Worm (Caenorhabditis elegans): Measurements from ENCODE around the gene ttr-19.

The ttr-19 gene

ce11 chrV:10233330-10233729, 6.1 kb upstream of the ttr-19 start, which contains the start of gene str-182:
TSS of gene str-182 (minus strand) at chrV:10233430.
- TF ChIP-seq ceh-83 (GFP tag; optimal IDR thresholded peaks at IDR 0.05): no peak
- no peak for TF ChIP-seq sem-2 (GFP tag; optimal IDR thresholded peaks at IDR 0.05)
- TF ChIP-seq mab-5 (tag; optimal IDR thresholded peaks at IDR 0.05): no peak
- TF ChIP-seq hlh-1 (tag; optimal IDR thresholded peaks at IDR 0.05): no peak

- TF ChIP-seq elt-3 (tag; optimal IDR thresholded peaks at IDR 0.05) (no peak), pha-4 (tag; optimal IDR thresholded peaks at IDR 0.05) (no peak), lsy-2 (tag; optimal IDR thresholded peaks at IDR 0.05) (no peak), unc-39 (tag; optimal IDR thresholded peaks at IDR 0.05) (no peak), bed-3 (GFP tag; optimal IDR thresholded peaks at IDR 0.05) (no peak), nhr-28 (tag; optimal IDR thresholded peaks at IDR 0.05) (no peak), nhr-76 (tag; optimal IDR thresholded peaks at IDR 0.05) (no peak), sem-2 (GFP tag; optimal IDR thresholded peaks at IDR 0.05) (no peak), M03D4.4 (tag; optimal IDR thresholded peaks at IDR 0.05) (no peak), mls-2 (tag; optimal IDR thresholded peaks at IDR 0.05) (no peak), cnd-1 (tag; optimal IDR thresholded peaks at IDR 0.05) (no peak), blmp-1 (tag; optimal IDR thresholded peaks at IDR 0.05) (no peak), lin-32 (GFP tag; optimal IDR thresholded peaks at IDR 0.05) (no peak), flh-1 (GFP tag; optimal IDR thresholded peaks at IDR 0.05) (no peak)
Observed at ce11 chrV:10230932-10231331, 3.7 kb upstream of the ttr-19 start, which contains the start of gene fipr-6. TSS of gene fipr-6 (plus strand) at chrV:10231232.

- TF ChIP-seq mab-5 (tag; optimal IDR thresholded peaks at IDR 0.05) (no peak), nhr-28 (tag; optimal IDR thresholded peaks at IDR 0.05) (no peak), tbx-8 (GFP tag; optimal IDR thresholded peaks at IDR 0.05) (no peak), unc-120 (tag; optimal IDR thresholded peaks at IDR 0.05; ENCODE audit: poor library complexity, severe bottlenecking) (no peak), M03D4.4 (tag; optimal IDR thresholded peaks at IDR 0.05) (no peak), sptf-1 (tag; optimal IDR thresholded peaks at IDR 0.05) (no peak), lin-32 (GFP tag; optimal IDR thresholded peaks at IDR 0.05) (no peak), bed-3 (GFP tag; optimal IDR thresholded peaks at IDR 0.05) (no peak), ceh-43 (GFP tag; optimal IDR thresholded peaks at IDR 0.05) (no peak), nhr-12 (tag; optimal IDR thresholded peaks at IDR 0.05) (no peak), nhr-237 (tag; optimal IDR thresholded peaks at IDR 0.05) (no peak), nhr-76 (tag; optimal IDR thresholded peaks at IDR 0.05) (no peak), nhr-2 (tag; optimal IDR thresholded peaks at IDR 0.05) (no peak), hlh-1 (tag; optimal IDR thresholded peaks at IDR 0.05) (no peak), elt-1 (tag; optimal IDR thresholded peaks at IDR 0.05; ENCODE audit: borderline replicate concordance, insufficient read depth) (no peak), snpc-4 (tag; optimal IDR thresholded peaks at IDR 0.05) (no peak), mls-2 (tag; optimal IDR thresholded peaks at IDR 0.05) (no peak), pha-4 (tag; optimal IDR thresholded peaks at IDR 0.05) (no peak), sem-2 (GFP tag; optimal IDR thresholded peaks at IDR 0.05) (no peak)
Observed at ce11 chrV:10229222-10229879, 2.1 kb upstream of the ttr-19 start, which contains the start of the genes pyt-1 and fipr-7. TSS of gene pyt-1 (minus strand) at chrV:10229322. TSS of gene fipr-7 (plus strand) at chrV:10229829.

ce11 chrV:10228360-10228759, 1.1 kb upstream of the ttr-19 start, which contains the start of gene fipr-4:
TSS of gene fipr-4 (minus strand) at chrV:10228460.
- no peak for TF ChIP-seq flh-1 (GFP tag; optimal IDR thresholded peaks at IDR 0.05)
- TF ChIP-seq ces-1 (GFP tag; optimal IDR thresholded peaks at IDR 0.05): no peak
- TF ChIP-seq nhr-2 (tag; optimal IDR thresholded peaks at IDR 0.05): no peak
- TF ChIP-seq lin-13 (tag; optimal IDR thresholded peaks at IDR 0.05): no peak
- no peak for TF ChIP-seq blmp-1 (tag; optimal IDR thresholded peaks at IDR 0.05)
- TF ChIP-seq unc-62 (GFP tag; optimal IDR thresholded peaks at IDR 0.05): no peak
- no peak for TF ChIP-seq elt-1 (tag; optimal IDR thresholded peaks at IDR 0.05; ENCODE audit: borderline replicate concordance, insufficient read depth)
- no peak for TF ChIP-seq cnd-1 (tag; optimal IDR thresholded peaks at IDR 0.05)
- no peak for TF ChIP-seq sem-2 (GFP tag; optimal IDR thresholded peaks at IDR 0.05)
- no peak for TF ChIP-seq mab-5 (tag; optimal IDR thresholded peaks at IDR 0.05)
- TF ChIP-seq M03D4.4 (tag; optimal IDR thresholded peaks at IDR 0.05): no peak
- TF ChIP-seq sptf-1 (tag; optimal IDR thresholded peaks at IDR 0.05): no peak
- TF ChIP-seq pha-4 (tag; optimal IDR thresholded peaks at IDR 0.05): no peak

- no peak for TF ChIP-seq unc-120 (tag; optimal IDR thresholded peaks at IDR 0.05; ENCODE audit: poor library complexity, severe bottlenecking)
- TF ChIP-seq bed-3 (GFP tag; optimal IDR thresholded peaks at IDR 0.05): no peak
- no peak for TF ChIP-seq snpc-4 (tag; optimal IDR thresholded peaks at IDR 0.05)
- no peak for TF ChIP-seq lin-32 (GFP tag; optimal IDR thresholded peaks at IDR 0.05)
- TF ChIP-seq flh-1 (GFP tag; optimal IDR thresholded peaks at IDR 0.05): no peak
- no peak for TF ChIP-seq ztf-11 (tag; optimal IDR thresholded peaks at IDR 0.05)
- no peak for TF ChIP-seq sptf-1 (tag; optimal IDR thresholded peaks at IDR 0.05)
- no peak for TF ChIP-seq nhr-28 (tag; optimal IDR thresholded peaks at IDR 0.05)
- no peak for TF ChIP-seq nhr-12 (tag; optimal IDR thresholded peaks at IDR 0.05)
- TF ChIP-seq zip-8 (tag; optimal IDR thresholded peaks at IDR 0.05): no peak
- no peak for TF ChIP-seq ces-1 (GFP tag; optimal IDR thresholded peaks at IDR 0.05)
- TF ChIP-seq mab-5 (tag; optimal IDR thresholded peaks at IDR 0.05): no peak
- TF ChIP-seq M03D4.4 (tag; optimal IDR thresholded peaks at IDR 0.05): no peak
- no peak for TF ChIP-seq ceh-39 (tag; optimal IDR thresholded peaks at IDR 0.05)
- no peak for TF ChIP-seq ceh-83 (GFP tag; optimal IDR thresholded peaks at IDR 0.05)
- TF ChIP-seq blmp-1 (tag; optimal IDR thresholded peaks at IDR 0.05): no peak
- no peak for TF ChIP-seq elt-1 (tag; optimal IDR thresholded peaks at IDR 0.05; ENCODE audit: borderline replicate concordance, insufficient read depth)
- TF ChIP-seq drap-1 (GFP tag; optimal IDR thresholded peaks at IDR 0.05): no peak
- no peak for TF ChIP-seq pha-4 (tag; optimal IDR thresholded peaks at IDR 0.05)
Observed at ce11 chrV:10225610-10226009, 1.6 kb downstream of the ttr-19 start, which contains the start of gene daf-36. TSS of gene daf-36 (minus strand) at chrV:10225710.
